Fruit fly (Drosophila melanogaster) whole organism, embryonic: ENCODE measurements around the gene mRpL16.
A peak's percentile ranks its signal among the peaks of the same experiment; 100 is the strongest.

Experiments
- Awh ChIP-seq: fragments of 200-800 bp; sonication (Bioruptor generic); IDR thresholded peaks from 2 replicates; pipeline ENCODE4, ENCODE4 v1.3.6; 2022; ENCODE audit warnings: missing biosample characterization, missing genetic modification characterization
- CG10267 ChIP-seq: fragments of 200-800 bp; sonication (Bioruptor generic); optimal IDR thresholded peaks from 2 replicates; lab custom pipeline; 2018; ENCODE audit warnings: missing biosample characterization, mild to moderate bottlenecking, missing genetic modification characterization, moderate library complexity
- CG10274 ChIP-seq: fragments of 200-800 bp; sonication (Bioruptor generic); optimal IDR thresholded peaks from 3 replicates; lab custom pipeline; 2017; ENCODE audit warnings: missing biosample characterization, mild to moderate bottlenecking, missing genetic modification characterization
- CG14860 ChIP-seq: fragments of 200-800 bp; sonication (Bioruptor generic); IDR thresholded peaks from 3 replicates; pipeline ENCODE4 v1.3.6; 2022; ENCODE audit warnings: missing biosample characterization, missing genetic modification characterization; ENCODE audit not compliant: partially characterized antibody
- CG17359 ChIP-seq: fragments of 200-800 bp; sonication (Bioruptor generic); optimal IDR thresholded peaks from 3 replicates; lab custom pipeline; 2018; ENCODE audit warnings: missing biosample characterization, mild to moderate bottlenecking, missing genetic modification characterization, moderate library complexity
- CG17612 ChIP-seq: fragments of 200-800 bp; sonication (Bioruptor generic); IDR thresholded peaks from 2 replicates; pipeline ENCODE4 v1.3.6; 2022; ENCODE audit warnings: missing biosample characterization, missing genetic modification characterization
- CG18476 ChIP-seq: fragments of 200-800 bp; sonication (Bioruptor generic); optimal IDR thresholded peaks from 2 replicates; lab custom pipeline; 2016; ENCODE audit warnings: missing biosample characterization, mild to moderate bottlenecking, missing genetic modification characterization
- CG2889 ChIP-seq: fragments of 200-800 bp; sonication (Bioruptor generic); IDR thresholded peaks from 3 replicates; pipeline ENCODE4 v1.3.6; 2022; ENCODE audit warnings: missing biosample characterization, missing genetic modification characterization
- CG32767 ChIP-seq: fragments of 200-800 bp; sonication (Bioruptor generic); IDR thresholded peaks from 2 replicates; pipeline ENCODE4 v1.3.6; 2022; ENCODE audit warnings: missing biosample characterization, missing genetic modification characterization
- CG43689 ChIP-seq: fragments of 200-800 bp; sonication (Bioruptor generic); IDR thresholded peaks from 2 replicates; pipeline ENCODE4 v1.3.6; 2022; ENCODE audit warnings: missing biosample characterization, missing genetic modification characterization
- CG4854 ChIP-seq: fragments of 200-800 bp; sonication (Bioruptor generic); optimal IDR thresholded peaks from 2 replicates; lab custom pipeline; 2016; ENCODE audit warnings: missing biosample characterization, missing genetic modification characterization, inconsistent platforms
- CG6272 ChIP-seq: fragments of 200-800 bp; sonication (Bioruptor generic); IDR thresholded peaks from 2 replicates; pipeline ENCODE4 v1.3.6; 2022; ENCODE audit warnings: missing biosample characterization, missing genetic modification characterization
- CG8281 ChIP-seq: fragments of 200-800 bp; sonication (Bioruptor generic); optimal IDR thresholded peaks from 2 replicates; lab custom pipeline; 2018; ENCODE audit warnings: missing biosample characterization, mild to moderate bottlenecking, missing genetic modification characterization, moderate library complexity
- CG8924 ChIP-seq: fragments of 200-800 bp; optimal IDR thresholded peaks from 3 replicates; lab custom pipeline; 2019; ENCODE audit warnings: missing biosample characterization, mild to moderate bottlenecking, missing genetic modification characterization, moderate library complexity
- CHES-1-like ChIP-seq: fragments of 200-800 bp; sonication (Bioruptor generic); optimal IDR thresholded peaks from 2 replicates; lab custom pipeline; 2016; ENCODE audit warnings: missing biosample characterization, missing genetic modification characterization
- CoRest ChIP-seq: fragments of 200-800 bp; sonication (Bioruptor generic); optimal IDR thresholded peaks from 3 replicates; lab custom pipeline; 2018; ENCODE audit warnings: missing biosample characterization, mild to moderate bottlenecking, missing genetic modification characterization, moderate library complexity
- D19A ChIP-seq: fragments of 200-800 bp; optimal IDR thresholded peaks from 3 replicates; lab custom pipeline; 2019; ENCODE audit warnings: missing biosample characterization, mild to moderate bottlenecking, missing genetic modification characterization, moderate library complexity
- Drgx ChIP-seq: fragments of 200-800 bp; sonication (Bioruptor generic); IDR thresholded peaks from 2 replicates; pipeline ENCODE4 v1.3.6; 2022; ENCODE audit warnings: missing biosample characterization, missing genetic modification characterization
- Fer1 ChIP-seq: fragments of 200-800 bp; sonication (Bioruptor generic); optimal IDR thresholded peaks from 2 replicates; lab custom pipeline; 2017; ENCODE audit warnings: missing biosample characterization, mild to moderate bottlenecking, missing genetic modification characterization
- HHEX ChIP-seq: fragments of 200-800 bp; sonication (Bioruptor generic); optimal IDR thresholded peaks from 3 replicates; lab custom pipeline; 2017; ENCODE audit warnings: missing biosample characterization, mild to moderate bottlenecking, missing genetic modification characterization, missing genetic modification reagents
- HLHmδ ChIP-seq: fragments of 200-800 bp; sonication (Bioruptor generic); optimal IDR thresholded peaks from 2 replicates; lab custom pipeline; 2018; ENCODE audit warnings: missing biosample characterization, mild to moderate bottlenecking, missing genetic modification characterization, moderate library complexity
- HmgZ ChIP-seq: fragments of 200-800 bp; sonication (Bioruptor generic); optimal IDR thresholded peaks from 2 replicates; lab custom pipeline; 2018; ENCODE audit warnings: missing biosample characterization, mild to moderate bottlenecking, missing genetic modification characterization
- Hr78 ChIP-seq, 2 experiments: fragments of 200-800 bp in 1 of 2; fragments of >200 bp in 1 of 2; sonication (Bioruptor generic) in 1 of 2; optimal IDR thresholded peaks; 2 replicates each; lab custom pipeline; 2017 to 2019; ENCODE audit warnings: missing biosample characterization in 2 of 2, missing genetic modification characterization in 2 of 2, mild to moderate bottlenecking in 1 of 2, moderate library complexity in 1 of 2
- MBD-R2 ChIP-seq: fragments of 200-800 bp; sonication (Bioruptor generic); IDR thresholded peaks from 2 replicates; pipeline ENCODE4 v1.3.6; 2022; ENCODE audit warnings: missing biosample characterization, missing genetic modification characterization
- NC2α ChIP-seq: fragments of 200-800 bp; sonication (Bioruptor generic); optimal IDR thresholded peaks from 2 replicates; lab custom pipeline; 2016; ENCODE audit warnings: missing biosample characterization, missing genetic modification characterization
- Ravus ChIP-seq: fragments of 200-800 bp; sonication (Bioruptor generic); IDR thresholded peaks from 2 replicates; pipeline ENCODE4 v1.3.6; 2022; ENCODE audit warnings: missing biosample characterization, missing genetic modification characterization
- Sox100B ChIP-seq: fragments of 200-800 bp; sonication (Bioruptor generic); optimal IDR thresholded peaks from 3 replicates; lab custom pipeline; 2018; ENCODE audit warnings: missing biosample characterization, mild to moderate bottlenecking, missing genetic modification characterization
- Taf1 ChIP-seq: fragments of 200-800 bp; sonication (Bioruptor generic); IDR thresholded peaks from 2 replicates; pipeline ENCODE4 v1.3.6; 2022; ENCODE audit warnings: missing biosample characterization, missing genetic modification characterization
- Vsx1 ChIP-seq: fragments of 200-800 bp; sonication (Bioruptor generic); optimal IDR thresholded peaks from 2 replicates; lab custom pipeline; 2017; ENCODE audit warnings: missing biosample characterization, mild to moderate bottlenecking, missing genetic modification characterization, missing genetic modification reagents
- az2 ChIP-seq: fragments of 200-800 bp; sonication (Bioruptor generic); optimal IDR thresholded peaks from 3 replicates; lab custom pipeline; 2016; ENCODE audit warnings: missing biosample characterization, missing genetic modification characterization
- bcd ChIP-seq: fragments of 200-800 bp; sonication (Bioruptor generic); optimal IDR thresholded peaks from 2 replicates; lab custom pipeline; 2017; ENCODE audit warnings: missing biosample characterization, mild to moderate bottlenecking, missing genetic modification characterization
- chif ChIP-seq, 2 experiments: fragments of 200-800 bp; sonication (Bioruptor generic); optimal IDR thresholded peaks; 3 replicates each; lab custom pipeline; 2016; ENCODE audit warnings: missing biosample characterization in 2 of 2, missing genetic modification characterization in 2 of 2
- ewg ChIP-seq: fragments of 200-800 bp; sonication (Bioruptor generic); optimal IDR thresholded peaks from 3 replicates; lab custom pipeline; 2017; ENCODE audit warnings: mild to moderate bottlenecking, missing biosample characterization, missing genetic modification reagents, missing genetic modification characterization
- fd96Cb ChIP-seq: fragments of 200-800 bp; sonication (Bioruptor generic); optimal IDR thresholded peaks from 2 replicates; lab custom pipeline; 2018; ENCODE audit warnings: missing biosample characterization, mild to moderate bottlenecking, missing genetic modification characterization, moderate library complexity
- gce ChIP-seq: fragments of 200-800 bp; sonication (Bioruptor generic); IDR thresholded peaks from 3 replicates; pipeline ENCODE4 v1.3.6; 2022; ENCODE audit warnings: missing biosample characterization, missing genetic modification characterization
- gro ChIP-seq: fragments of 200-800 bp; sonication (Bioruptor generic); optimal IDR thresholded peaks from 2 replicates; lab custom pipeline; 2016; ENCODE audit warnings: missing biosample characterization, missing genetic modification characterization
- gsb-n ChIP-seq: fragments of 200-800 bp; sonication (Bioruptor generic); optimal IDR thresholded peaks from 3 replicates; lab custom pipeline; 2018; ENCODE audit warnings: missing biosample characterization, mild to moderate bottlenecking, missing genetic modification characterization
- her ChIP-seq: fragments of 200-800 bp; sonication (Bioruptor generic); optimal IDR thresholded peaks from 2 replicates; lab custom pipeline; 2016; ENCODE audit warnings: missing biosample characterization, missing genetic modification characterization
- inv ChIP-seq: fragments of 200-800 bp; sonication (Bioruptor generic); IDR thresholded peaks from 2 replicates; pipeline ENCODE4 v1.3.6; 2022; ENCODE audit warnings: missing biosample characterization, missing genetic modification characterization; ENCODE audit not compliant: partially characterized antibody
- klu ChIP-seq: fragments of 200-800 bp; sonication (Bioruptor generic); IDR thresholded peaks from 2 replicates; pipeline ENCODE4 v1.3.6; 2022; ENCODE audit warnings: missing biosample characterization, missing genetic modification characterization
- lab ChIP-seq: fragments of 200-800 bp; sonication (Bioruptor generic); optimal IDR thresholded peaks from 3 replicates; lab custom pipeline; 2017; ENCODE audit warnings: missing biosample characterization, missing genetic modification characterization, mild to moderate bottlenecking, moderate library complexity, missing genetic modification reagents
- mld ChIP-seq: fragments of 200-800 bp; sonication (Bioruptor generic); IDR thresholded peaks from 3 replicates; pipeline ENCODE4 v1.3.6; 2022; ENCODE audit warnings: missing biosample characterization, missing genetic modification characterization; ENCODE audit not compliant: partially characterized antibody
- phol ChIP-seq: fragments of 200-800 bp; sonication (Bioruptor generic); optimal IDR thresholded peaks from 3 replicates; lab custom pipeline; 2018; ENCODE audit warnings: missing biosample characterization, mild to moderate bottlenecking, missing genetic modification characterization, moderate library complexity
- pita ChIP-seq: fragments of 200-800 bp; sonication (Bioruptor generic); optimal IDR thresholded peaks from 2 replicates; lab custom pipeline; 2017; ENCODE audit warnings: missing biosample characterization, mild to moderate bottlenecking, missing genetic modification characterization
- pnt ChIP-seq: fragments of 200-800 bp; sonication (Bioruptor generic); optimal IDR thresholded peaks from 3 replicates; lab custom pipeline; 2016; ENCODE audit warnings: missing biosample characterization, missing genetic modification characterization
- row ChIP-seq: fragments of 200-800 bp; sonication (Bioruptor generic); IDR thresholded peaks from 3 replicates; pipeline ENCODE4 v1.3.6; 2022; ENCODE audit warnings: missing biosample characterization, missing genetic modification characterization
- sna ChIP-seq: fragments of 200-800 bp; sonication (Bioruptor generic); IDR thresholded peaks from 2 replicates; pipeline ENCODE4 v1.3.6; 2022; ENCODE audit warnings: missing biosample characterization, missing genetic modification characterization; ENCODE audit not compliant: partially characterized antibody
- sqz ChIP-seq: fragments of 200-800 bp; sonication (Bioruptor generic); optimal IDR thresholded peaks from 3 replicates; lab custom pipeline; 2018; ENCODE audit warnings: missing biosample characterization, mild to moderate bottlenecking, missing genetic modification characterization
- stc ChIP-seq: fragments of 200-800 bp; sonication (Bioruptor generic); IDR thresholded peaks from 2 replicates; pipeline ENCODE4 v1.3.6; 2022; ENCODE audit warnings: missing biosample characterization, missing genetic modification characterization
- trh ChIP-seq: fragments of 200-800 bp; sonication (Bioruptor generic); optimal IDR thresholded peaks from 2 replicates; lab custom pipeline; 2016; ENCODE audit warnings: missing biosample characterization, missing genetic modification characterization

The mRpL16 gene

dm6 chrX:1854070-1854469 is 36.0 kb upstream of the mRpL16 start (continued):
- TF ChIP-seq sqz (GFP tag; lab: Kevin White, UChicago): no peak
- no peak for TF ChIP-seq D19A (tag; lab: Kevin White, UChicago)
- peak; percentile 81 for TF ChIP-seq her
- no peak for TF ChIP-seq CG6272
- TF ChIP-seq Ravus: no peak; the same call in 1 of the 2 replicates
- peak; percentile 54 for TF ChIP-seq bcd (GFP tag; lab: Kevin White, UChicago)
- TF ChIP-seq CG10274 (GFP tag; lab: Kevin White, UChicago): peak; percentile 15
- no peak for TF ChIP-seq phol
- no peak for TF ChIP-seq az2 (GFP tag; lab: Kevin White, UChicago)
- TF ChIP-seq Fer1 (GFP tag; lab: Kevin White, UChicago): peak; percentile 95
- TF ChIP-seq gro (GFP tag; lab: Kevin White, UChicago): peak; percentile 80
- TF ChIP-seq CG18476 (GFP tag; lab: Kevin White, UChicago): peak; percentile 38
- TF ChIP-seq ewg (GFP tag; lab: Kevin White, UChicago): peak; percentile 9
- peak; percentile 54; the same call in 1 of the 2 replicates for TF ChIP-seq MBD-R2
- peak; percentile 62; the same call in 1 of the 3 replicates for TF ChIP-seq gce (GFP tag; lab: Robert Waterston, UW)
- 0 out of 2 replicates have a peak, but pooled peaks have one; percentile 9 for TF ChIP-seq stc (GFP tag; lab: Robert Waterston, UW)
- peak; percentile 72 for TF ChIP-seq CG4854
- no peak for TF ChIP-seq Drgx (GFP tag; lab: Robert Waterston, UW)
- TF ChIP-seq CG43689 (GFP tag; lab: Robert Waterston, UW): peak; percentile 60; the same call in 1 of the 2 replicates
- TF ChIP-seq pita: no peak
- peak; percentile 79 for TF ChIP-seq Awh (GFP tag; lab: Robert Waterston, UW)
- TF ChIP-seq inv: no peak
- no peak for TF ChIP-seq CG8281 (tag; lab: Kevin White, UChicago)
- no peak for TF ChIP-seq CG14860 (GFP tag; lab: Robert Waterston, UW)
- peak; percentile 34 for TF ChIP-seq NC2α
- TF ChIP-seq HHEX: peak; percentile 87
- no peak for TF ChIP-seq fd96Cb
- no peak for TF ChIP-seq HLHmδ
- peak; percentile 39 for TF ChIP-seq trh (GFP tag; lab: Kevin White, UChicago)
- peak; percentile 65; the same call in 2 of the 3 replicates for TF ChIP-seq CG2889 (GFP tag; lab: Robert Waterston, UW)
- peak; percentile 31; the same call in 1 of the 2 replicates for TF ChIP-seq Taf1 (GFP tag; lab: Robert Waterston, UW)
- TF ChIP-seq CG17612 (GFP tag; lab: Robert Waterston, UW): peak; percentile 60; the same call in 1 of the 2 replicates
- peak in 1 of 2 experiments; percentile 53 for TF ChIP-seq chif (GFP tag; optimal IDR thresholded peaks at IDR 0.05; lab: Kevin White, UChicago)
- no peak for TF ChIP-seq Hr78 (GFP tag; optimal IDR thresholded peaks at IDR 0.05; lab: Kevin White, UChicago)
- peak; percentile 13 for TF ChIP-seq CG8924 (tag; lab: Kevin White, UChicago)
- TF ChIP-seq Sox100B: peak; percentile 22
- peak; percentile 55 for TF ChIP-seq CG17359
- TF ChIP-seq gsb-n (tag; lab: Kevin White, UChicago): no peak
- TF ChIP-seq CHES-1-like (GFP tag; lab: Kevin White, UChicago): peak; percentile 70
- TF ChIP-seq HmgZ: peak; percentile 84
- TF ChIP-seq Vsx1: peak; percentile 72
- TF ChIP-seq row (GFP tag; lab: Robert Waterston, UW): 0 out of 3 replicates have a peak, but pooled peaks have one; percentile 7
- TF ChIP-seq CoRest (tag; lab: Kevin White, UChicago): peak; percentile 15
- TF ChIP-seq pnt (GFP tag; lab: Kevin White, UChicago): peak; percentile 44
- TF ChIP-seq lab: peak; percentile 97
- peak; percentile 32; the same call in 1 of the 2 replicates for TF ChIP-seq klu (GFP tag; lab: Robert Waterston, UW)
- 0 out of 2 replicates have a peak, but pooled peaks have one; percentile 51 for TF ChIP-seq CG32767 (GFP tag; lab: Robert Waterston, UW)
- no peak for TF ChIP-seq CG10267 (tag; lab: Kevin White, UChicago)
- TF ChIP-seq sna (GFP tag; lab: Robert Waterston, UW): no peak
- no peak for TF ChIP-seq mld (GFP tag; lab: Robert Waterston, UW)
